Fruit fly (Drosophila melanogaster): Measurements from ENCODE around the gene CG5282.

CG5282 gene

dm6 chr3L:20384086-20384810, 41.6 kb downstream of the CG5282 start, which contains the start of the genes CG5498 and fbl (continued):
- TF ChIP-seq dan (GFP tag; IDR thresholded peaks at IDR 0.05) (no peak), row (GFP tag; IDR thresholded peaks at IDR 0.05) (peak; percentile 56), E2f1 (GFP tag; IDR thresholded peaks at IDR 0.05) (no peak; the same call in 1 of the 2 replicates), fru (optimal IDR thresholded peaks at IDR 0.05) (no peak), croc (GFP tag; conservative IDR thresholded peaks at IDR 0.05) (no peak), CG42726 (GFP tag; IDR thresholded peaks at IDR 0.05; ENCODE audit: partially characterized antibody) (0 out of 2 replicates have a peak, but pooled peaks have one; percentile 15), CG34376 (GFP tag; optimal IDR thresholded peaks at IDR 0.05) (peak; percentile 75), Pdp1 (GFP tag; optimal IDR thresholded peaks at IDR 0.05) (peak; percentile 8 to 45), CG17385 (GFP tag; optimal IDR thresholded peaks at IDR 0.05) (peak; percentile 61), z (GFP tag; IDR thresholded peaks at IDR 0.05) (no peak), onecut (GFP tag; IDR thresholded peaks at IDR 0.05) (peak; percentile 55), Chrac-16 (GFP tag; optimal IDR thresholded peaks at IDR 0.05) (peak; percentile 64), nerfin-1 (tag; optimal IDR thresholded peaks at IDR 0.05) (peak; percentile 32), CG1832 (GFP tag; optimal IDR thresholded peaks at IDR 0.05) (no peak), CG11093 (GFP tag; IDR thresholded peaks at IDR 0.05) (no peak), trh (GFP tag; optimal IDR thresholded peaks at IDR 0.05) (no peak), org-1 (GFP tag; optimal IDR thresholded peaks at IDR 0.05) (peak; percentile 8), bcd (GFP tag; optimal IDR thresholded peaks at IDR 0.05) (peak; percentile 65), ase (GFP tag; IDR thresholded peaks at IDR 0.05) (no peak), CG9876 (GFP tag; optimal IDR thresholded peaks at IDR 0.05) (no peak), gfzf (GFP tag; optimal IDR thresholded peaks at IDR 0.05) (peak; percentile 17), HLH3B (GFP tag; IDR thresholded peaks at IDR 0.05) (no peak), CG7963 (GFP tag; IDR thresholded peaks at IDR 0.05; ENCODE audit: partially characterized antibody) (no peak), CG7372 (GFP tag; IDR thresholded peaks at IDR 0.05) (0 out of 2 replicates have a peak, but pooled peaks have one; percentile 29), Ravus (GFP tag; IDR thresholded peaks at IDR 0.05) (no peak), tin (GFP tag; optimal IDR thresholded peaks at IDR 0.05) (peak; percentile 46), CG10543 (GFP tag; optimal IDR thresholded peaks at IDR 0.05) (peak; percentile 74), CG10565 (GFP tag; optimal IDR thresholded peaks at IDR 0.05) (no peak), CG8388 (GFP tag; optimal IDR thresholded peaks at IDR 0.05) (peak; percentile 47), Mrtf (GFP tag; IDR thresholded peaks at IDR 0.05) (no peak), Bdp1 (GFP tag; optimal IDR thresholded peaks at IDR 0.05) (no peak), CG8281 (tag; optimal IDR thresholded peaks at IDR 0.05) (peak; percentile 1), amos (GFP tag; IDR thresholded peaks at IDR 0.05; ENCODE audit: partially characterized antibody) (no peak; the same call in 1 of the 2 replicates), ato (GFP tag; IDR thresholded peaks at IDR 0.05; ENCODE audit: partially characterized antibody) (no peak), gro (GFP tag; optimal IDR thresholded peaks at IDR 0.05) (peak; percentile 21), zfh1 (GFP tag; IDR thresholded peaks at IDR 0.05) (peak; percentile 53; the same call in 2 of the 3 replicates), Aef1 (GFP tag; IDR thresholded peaks at IDR 0.05) (no peak), rib (GFP tag; IDR thresholded peaks at IDR 0.05) (no peak), tgo (GFP tag; IDR thresholded peaks at IDR 0.05) (peak; percentile 27; the same call in 1 of the 3 replicates), Atf-2 (GFP tag; optimal IDR thresholded peaks at IDR 0.05) (no peak), sd (tag; optimal IDR thresholded peaks at IDR 0.05) (peak; percentile 84), CG1647 (GFP tag; optimal IDR thresholded peaks at IDR 0.05) (peak; percentile 31), E2f2 (GFP tag; IDR thresholded peaks at IDR 0.05) (peak; percentile 51; the same call in 1 of the 2 replicates), CG10274 (GFP tag; optimal IDR thresholded peaks at IDR 0.05) (no peak), Ptx1 (GFP tag; IDR thresholded peaks at IDR 0.05) (peak; percentile 40), CG15479 (GFP tag; optimal IDR thresholded peaks at IDR 0.05) (peak; percentile 33), CG17829 (tag; optimal IDR thresholded peaks at IDR 0.05) (peak; percentile 74), CG10366 (GFP tag; IDR thresholded peaks at IDR 0.05) (no peak; the same call in 1 of the 2 replicates), GATAe (GFP tag; conservative IDR thresholded peaks at IDR 0.05) (no peak), al (GFP tag; IDR thresholded peaks at IDR 0.05) (peak; percentile 40; the same call in 1 of the 2 replicates)

Data from whole organism, embryonic.